Worm (Caenorhabditis elegans): Measurements from ENCODE around the gene C47D12.5.

ce11 chrII:11694432-11694831 lies 9.4 kb upstream of the C47D12.5 start:
- no peak for TF ChIP-seq nhr-28 (tag; optimal IDR thresholded peaks at IDR 0.05)
- no peak for TF ChIP-seq snpc-4 (tag; optimal IDR thresholded peaks at IDR 0.05)
- no peak for TF ChIP-seq ceh-43 (GFP tag; optimal IDR thresholded peaks at IDR 0.05)
- TF ChIP-seq lsy-2 (tag; optimal IDR thresholded peaks at IDR 0.05) = peak; percentile 18
- no peak for TF ChIP-seq ces-1 (GFP tag; optimal IDR thresholded peaks at IDR 0.05)
- no peak for TF ChIP-seq nhr-237 (tag; optimal IDR thresholded peaks at IDR 0.05)
- no peak for TF ChIP-seq blmp-1 (tag; optimal IDR thresholded peaks at IDR 0.05)
- TF ChIP-seq unc-62 (GFP tag; optimal IDR thresholded peaks at IDR 0.05) = no peak
- no peak for TF ChIP-seq mab-5 (tag; optimal IDR thresholded peaks at IDR 0.05)
- peak; percentile 75 for TF ChIP-seq mep-1 (tag; optimal IDR thresholded peaks at IDR 0.05)
